Fruit fly (Drosophila melanogaster) whole organism, wandering third instar larva: Measurements from ENCODE around the gene CG34171.

Experiments used
- CG32264 ChIP-seq: fragments of 200-800 bp; sonication (Bioruptor generic); optimal IDR thresholded peaks from 2 replicates; lab custom pipeline; 2016; ENCODE audit warnings: missing biosample characterization, missing genetic modification characterization
- HLH106 ChIP-seq: fragments of 200-800 bp; optimal IDR thresholded peaks from 3 replicates; lab custom pipeline; 2019; ENCODE audit warnings: missing biosample characterization, mild to moderate bottlenecking, missing genetic modification characterization, moderate library complexity
- Myc ChIP-seq: fragments of >200 bp; optimal IDR thresholded peaks from 2 replicates; lab custom pipeline; 2017
- pan ChIP-seq: fragments of >200 bp; optimal IDR thresholded peaks from 2 replicates; lab custom pipeline; 2017
- tai ChIP-seq: sonication (Bioruptor generic); optimal IDR thresholded peaks from 2 replicates; lab custom pipeline; 2016; ENCODE audit warnings: missing biosample characterization, missing genetic modification characterization

DNA sequence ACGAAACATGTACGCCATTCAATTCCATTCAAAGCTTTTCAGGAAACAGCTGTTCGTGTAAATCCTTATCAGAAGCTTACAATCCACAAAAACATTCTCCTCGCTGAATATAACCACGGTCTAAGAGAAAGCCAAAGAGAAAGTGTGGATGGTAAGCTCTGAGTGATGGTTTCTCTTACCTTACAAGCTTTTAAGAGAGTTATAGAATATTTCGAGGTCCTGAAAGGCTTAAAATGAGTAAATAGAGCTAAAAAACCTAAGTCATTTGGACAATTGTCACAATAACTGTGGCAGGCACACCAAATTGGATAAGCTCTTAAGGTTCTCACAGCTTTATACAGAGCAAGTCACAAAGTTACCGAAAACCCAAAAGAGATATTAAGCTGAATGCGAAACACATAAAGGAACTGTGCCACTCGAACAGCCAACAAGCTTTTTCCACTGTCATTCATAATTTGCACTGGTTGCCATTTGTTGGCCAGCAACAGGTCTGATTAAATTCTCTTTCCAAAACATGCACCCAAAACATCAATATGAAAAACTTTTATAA lies 17.0 kb downstream of the CG34171 start:
- no peak for TF ChIP-seq pan
- no peak for TF ChIP-seq HLH106 (tag; lab: Kevin White, UChicago)
- no peak for TF ChIP-seq CG32264
- TF ChIP-seq Myc (lab: Kevin White, UChicago) = no peak
- no peak for TF ChIP-seq tai (GFP tag; lab: Kevin White, UChicago)
